Fruit fly (Drosophila melanogaster): Measurements from ENCODE around the gene CG7252.

CG7252 gene

dm6 chr3L:11947357-11947756 lies at the start of gene CG7252:
CG7252 (plus strand) TSS chr3L:11947675.
- TF ChIP-seq CG18599 (GFP tag; optimal IDR thresholded peaks at IDR 0.05) (peak; percentile 19), exex (tag; optimal IDR thresholded peaks at IDR 0.05) (peak; percentile 96), CG10147 (GFP tag; optimal IDR thresholded peaks at IDR 0.05) (no peak), CG2120 (GFP tag; optimal IDR thresholded peaks at IDR 0.05) (no peak), tin (GFP tag; optimal IDR thresholded peaks at IDR 0.05) (no peak), Hand (GFP tag; optimal IDR thresholded peaks at IDR 0.05) (no peak), gcm (GFP tag; optimal IDR thresholded peaks at IDR 0.05) (no peak), GATAe (GFP tag; conservative IDR thresholded peaks at IDR 0.05) (peak; percentile 46; the same call in 1 of the 2 replicates), CG9932 (GFP tag; IDR thresholded peaks at IDR 0.05) (no peak), CG10321 (GFP tag; IDR thresholded peaks at IDR 0.05) (no peak), psq (GFP tag; optimal IDR thresholded peaks at IDR 0.05) (no peak), Hey (tag; optimal IDR thresholded peaks at IDR 0.05) (peak; percentile 87), D19A (tag; optimal IDR thresholded peaks at IDR 0.05) (no peak), grn (GFP tag; optimal IDR thresholded peaks at IDR 0.05) (peak; percentile 82), CG2712 (tag; optimal IDR thresholded peaks at IDR 0.05) (no peak), CG4820 (GFP tag; optimal IDR thresholded peaks at IDR 0.05) (no peak), mirr (GFP tag; optimal IDR thresholded peaks at IDR 0.05) (peak; percentile 54), grau (tag; optimal IDR thresholded peaks at IDR 0.05) (no peak)

DNA sequence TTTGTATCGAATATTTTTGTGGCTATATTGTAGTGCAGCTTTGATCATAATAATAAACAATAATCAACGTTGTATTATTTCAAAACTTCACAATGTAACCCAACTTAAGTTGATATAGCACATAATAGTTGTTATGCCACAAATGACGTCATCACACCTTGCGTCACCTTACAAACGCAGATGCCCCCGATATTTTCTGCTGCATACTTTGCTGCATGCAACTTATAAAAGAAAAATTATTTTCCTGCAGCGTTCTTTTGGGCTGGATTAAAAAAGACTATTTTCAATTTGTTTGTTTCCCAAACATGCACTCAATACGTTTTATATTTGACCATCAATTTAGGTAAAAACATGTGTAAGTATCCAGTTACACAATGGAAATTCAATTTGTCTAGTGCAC lies 29.3 kb upstream of the CG7252 start:
- TF ChIP-seq CG1792 (GFP tag; optimal IDR thresholded peaks at IDR 0.05) = no peak
- TF ChIP-seq Hr3 (GFP tag; optimal IDR thresholded peaks at IDR 0.05) = peak; percentile 94
- no peak for TF ChIP-seq CG4854 (GFP tag; optimal IDR thresholded peaks at IDR 0.05)
- TF ChIP-seq CG3281 (GFP tag; optimal IDR thresholded peaks at IDR 0.05) = no peak
- no peak for TF ChIP-seq tio (GFP tag; optimal IDR thresholded peaks at IDR 0.05)
- TF ChIP-seq al (GFP tag; IDR thresholded peaks at IDR 0.05) = no peak
- TF ChIP-seq Gsc (GFP tag; IDR thresholded peaks at IDR 0.05) = no peak
- no peak for TF ChIP-seq Ets65A (GFP tag)
- no peak for TF ChIP-seq CG12391 (tag; optimal IDR thresholded peaks at IDR 0.05)
- no peak for TF ChIP-seq CG2889 (GFP tag; IDR thresholded peaks at IDR 0.05)
- TF ChIP-seq amos (GFP tag; IDR thresholded peaks at IDR 0.05; ENCODE audit: partially characterized antibody) = peak; percentile 22
- TF ChIP-seq CG3065 (GFP tag; optimal IDR thresholded peaks at IDR 0.05) = no peak
- TF ChIP-seq CG10321 (GFP tag; IDR thresholded peaks at IDR 0.05) = no peak
- no peak for TF ChIP-seq kni (GFP tag; optimal IDR thresholded peaks at IDR 0.05)
- no peak for TF ChIP-seq CG18476 (GFP tag; optimal IDR thresholded peaks at IDR 0.05)
- no peak for TF ChIP-seq scrt (GFP tag; optimal IDR thresholded peaks at IDR 0.05)
- TF ChIP-seq CG4360 (GFP tag; IDR thresholded peaks at IDR 0.05) = no peak
- TF ChIP-seq Xbp1 (GFP tag; optimal IDR thresholded peaks at IDR 0.05) = no peak
- no peak for TF ChIP-seq CG8388 (GFP tag; optimal IDR thresholded peaks at IDR 0.05)
- peak; percentile 21 for TF ChIP-seq pita (GFP tag; optimal IDR thresholded peaks at IDR 0.05)
- no peak for TF ChIP-seq HLH4C (GFP tag; IDR thresholded peaks at IDR 0.05; ENCODE audit: partially characterized antibody)
- no peak for TF ChIP-seq CG6854 (GFP tag; optimal IDR thresholded peaks at IDR 0.05)
- no peak for TF ChIP-seq Gug (GFP tag; IDR thresholded peaks at IDR 0.05)
- no peak for TF ChIP-seq Nf-YA (GFP tag; IDR thresholded peaks at IDR 0.05)
- no peak for TF ChIP-seq dmrt99B (tag; optimal IDR thresholded peaks at IDR 0.05)
- no peak for TF ChIP-seq Camta (GFP tag; optimal IDR thresholded peaks at IDR 0.05)
- TF ChIP-seq ci (GFP tag; IDR thresholded peaks at IDR 0.05) = no peak
- no peak for TF ChIP-seq CG17359 (tag; optimal IDR thresholded peaks at IDR 0.05)
- peak; percentile 62 for TF ChIP-seq stwl (tag; optimal IDR thresholded peaks at IDR 0.05)
- no peak for TF ChIP-seq CG7839 (tag; optimal IDR thresholded peaks at IDR 0.05)
- no peak for TF ChIP-seq Optix (GFP tag; IDR thresholded peaks at IDR 0.05)
- TF ChIP-seq chinmo (GFP tag; IDR thresholded peaks at IDR 0.05; ENCODE audit: partially characterized antibody) = no peak
- no peak for TF ChIP-seq usp (GFP tag; optimal IDR thresholded peaks at IDR 0.05)
- no peak for TF ChIP-seq peb (GFP tag; IDR thresholded peaks at IDR 0.05)
- peak; percentile 18 for TF ChIP-seq Lhr (GFP tag; optimal IDR thresholded peaks at IDR 0.05)
